Fruit fly (Drosophila melanogaster): Measurements from ENCODE around the gene CG11786.

- TF ChIP-seq CG8319 (GFP tag; optimal IDR thresholded peaks at IDR 0.05) = no peak
- TF ChIP-seq CG10669 (GFP tag; optimal IDR thresholded peaks at IDR 0.05) = no peak
- TF ChIP-seq CG11294 (GFP tag; IDR thresholded peaks at IDR 0.05) = no peak
- TF ChIP-seq CG8632 (GFP tag; optimal IDR thresholded peaks at IDR 0.05) = no peak
- TF ChIP-seq esn (GFP tag; optimal IDR thresholded peaks at IDR 0.05) = no peak
- TF ChIP-seq OdsH (GFP tag; optimal IDR thresholded peaks at IDR 0.05) = no peak
- no peak for TF ChIP-seq Gug (GFP tag; IDR thresholded peaks at IDR 0.05)
- no peak for TF ChIP-seq fd59A (GFP tag; optimal IDR thresholded peaks at IDR 0.05)
- no peak for TF ChIP-seq Lpt (GFP tag; optimal IDR thresholded peaks at IDR 0.05)
- TF ChIP-seq CG16779 (tag; optimal IDR thresholded peaks at IDR 0.05) = no peak
Observed at dm6 chr3R:25082348-25082747, 36.2 kb downstream of the CG11786 start, which contains the start of gene fd96Ca.
